Worm (Caenorhabditis elegans): ENCODE results near the gene ucr-2.2.

ce11 chrX:15155054-15155453, 18.6 kb upstream of the ucr-2.2 start:
- no peak for TF ChIP-seq ceh-22 (tag; optimal IDR thresholded peaks at IDR 0.05)
- no peak for TF ChIP-seq ama-1 (optimal IDR thresholded peaks at IDR 0.05)
- peak; percentile 94 for TF ChIP-seq unc-42 (tag; optimal IDR thresholded peaks at IDR 0.05)
- no peak for TF ChIP-seq nhr-11 (tag; optimal IDR thresholded peaks at IDR 0.05)
- no peak for TF ChIP-seq pha-4 (tag; optimal IDR thresholded peaks at IDR 0.05)
- no peak for TF ChIP-seq hlh-6 (tag; optimal IDR thresholded peaks at IDR 0.05)
- TF ChIP-seq C08G9.2 (tag; optimal IDR thresholded peaks at IDR 0.05): no peak

Data from whole organism, late embryonic.